Worm (Caenorhabditis elegans) whole organism, mixed stage, embryonic: ENCODE measurements around the gene F10E7.6.

Source experiments
- M03D4.4 ChIP-seq: sonication (generic microtip); optimal IDR thresholded peaks from 2 replicates; lab custom pipeline; 2017; ENCODE audit warnings: mild to moderate bottlenecking, missing genetic modification characterization, missing compliant biosample characterization
- bed-3 ChIP-seq: fragments of 200-800 bp; sonication (Bioruptor generic); optimal IDR thresholded peaks from 3 replicates; lab custom pipeline; 2018; ENCODE audit warnings: mild to moderate bottlenecking, missing genetic modification characterization, moderate library complexity, missing compliant biosample characterization
- blmp-1 ChIP-seq: fragments of 150-350 bp; optimal IDR thresholded peaks from 2 replicates; lab custom pipeline; 2014; ENCODE audit warnings: missing biosample characterization, missing genetic modification characterization
- ceh-39 ChIP-seq: fragments of 150-350 bp; optimal IDR thresholded peaks from 2 replicates; lab custom pipeline; 2014; ENCODE audit warnings: missing biosample characterization, missing genetic modification characterization
- ceh-43 ChIP-seq: fragments of 200-800 bp; sonication (Bioruptor generic); optimal IDR thresholded peaks from 2 replicates; lab custom pipeline; 2018; ENCODE audit warnings: mild to moderate bottlenecking, missing genetic modification characterization, moderate library complexity, missing compliant biosample characterization
- ceh-83 ChIP-seq: fragments of 200-800 bp; sonication (Bioruptor generic); optimal IDR thresholded peaks from 2 replicates; lab custom pipeline; 2018; ENCODE audit warnings: mild to moderate bottlenecking, missing genetic modification characterization, missing compliant biosample characterization
- ces-1 ChIP-seq: fragments of 150-350 bp; optimal IDR thresholded peaks from 2 replicates; lab custom pipeline; 2014; ENCODE audit warnings: missing biosample characterization, missing genetic modification reagents, missing genetic modification characterization
- cnd-1 ChIP-seq: fragments of 200-800 bp; sonication (Bioruptor generic); optimal IDR thresholded peaks from 2 replicates; lab custom pipeline; 2018; ENCODE audit warnings: mild to moderate bottlenecking, missing genetic modification characterization, missing compliant biosample characterization
- drap-1 ChIP-seq: fragments of 200-800 bp; sonication (Bioruptor generic); optimal IDR thresholded peaks from 3 replicates; lab custom pipeline; 2018; ENCODE audit warnings: mild to moderate bottlenecking, missing genetic modification characterization, missing compliant biosample characterization
- elt-1 ChIP-seq: sonication (generic microtip); optimal IDR thresholded peaks from 2 replicates; lab custom pipeline; 2017; ENCODE audit warnings: missing genetic modification characterization, mild to moderate bottlenecking, missing compliant biosample characterization, antibody characterized with exemption, moderate library complexity, borderline replicate concordance; ENCODE audit not compliant: insufficient read depth
- elt-3 ChIP-seq: fragments of 150-350 bp; optimal IDR thresholded peaks from 2 replicates; lab custom pipeline; 2014; ENCODE audit warnings: missing biosample characterization, missing genetic modification characterization
- flh-1 ChIP-seq: fragments of 200-800 bp; sonication (Bioruptor generic); optimal IDR thresholded peaks from 2 replicates; lab custom pipeline; 2018; ENCODE audit warnings: mild to moderate bottlenecking, missing genetic modification characterization, moderate library complexity, missing compliant biosample characterization
- ham-2 ChIP-seq: fragments of 200-800 bp; sonication (Bioruptor generic); optimal IDR thresholded peaks from 2 replicates; lab custom pipeline; 2018; ENCODE audit warnings: mild to moderate bottlenecking, missing genetic modification characterization, missing compliant biosample characterization
- hlh-1 ChIP-seq: fragments of 150-350 bp; optimal IDR thresholded peaks from 2 replicates; lab custom pipeline; 2014; ENCODE audit warnings: missing biosample characterization, missing genetic modification reagents, missing genetic modification characterization
- lin-13 ChIP-seq: fragments of 150-350 bp; optimal IDR thresholded peaks from 2 replicates; lab custom pipeline; 2014; ENCODE audit warnings: missing biosample characterization, missing genetic modification characterization
- lin-32 ChIP-seq: fragments of 200-800 bp; sonication (Bioruptor generic); optimal IDR thresholded peaks from 2 replicates; lab custom pipeline; 2018; ENCODE audit warnings: mild to moderate bottlenecking, missing genetic modification characterization, missing compliant biosample characterization
- lsy-2 ChIP-seq: fragments of 150-350 bp; optimal IDR thresholded peaks from 2 replicates; lab custom pipeline; 2014; ENCODE audit warnings: missing biosample characterization, missing genetic modification characterization
- mab-5 ChIP-seq: fragments of 150-350 bp; optimal IDR thresholded peaks from 2 replicates; lab custom pipeline; 2014; ENCODE audit warnings: missing biosample characterization, missing genetic modification characterization
- mep-1 ChIP-seq: fragments of 150-350 bp; optimal IDR thresholded peaks from 2 replicates; lab custom pipeline; 2017; ENCODE audit warnings: missing biosample characterization, missing genetic modification reagents, missing genetic modification characterization, inconsistent platforms
- mls-2 ChIP-seq: sonication (generic microtip); optimal IDR thresholded peaks from 2 replicates; lab custom pipeline; 2016; ENCODE audit warnings: mild to moderate bottlenecking, missing genetic modification characterization, moderate library complexity, missing compliant biosample characterization
- nhr-12 ChIP-seq: fragments of 150-350 bp; optimal IDR thresholded peaks from 2 replicates; lab custom pipeline; 2014; ENCODE audit warnings: missing biosample characterization, missing genetic modification characterization
- nhr-2 ChIP-seq: fragments of 150-350 bp; optimal IDR thresholded peaks from 2 replicates; lab custom pipeline; 2014; ENCODE audit warnings: missing biosample characterization, missing genetic modification characterization
- nhr-237 ChIP-seq: fragments of 150-350 bp; optimal IDR thresholded peaks from 2 replicates; lab custom pipeline; 2014; ENCODE audit warnings: missing biosample characterization, missing genetic modification characterization
- nhr-28 ChIP-seq: fragments of 150-350 bp; optimal IDR thresholded peaks from 2 replicates; lab custom pipeline; 2014; ENCODE audit warnings: missing biosample characterization, missing genetic modification characterization
- nhr-76 ChIP-seq: sonication (generic microtip); optimal IDR thresholded peaks from 2 replicates; lab custom pipeline; 2017; ENCODE audit warnings: missing biosample characterization, missing genetic modification characterization
- pha-4 ChIP-seq: fragments of 150-350 bp; optimal IDR thresholded peaks from 2 replicates; lab custom pipeline; 2018; ENCODE audit warnings: missing biosample characterization, missing genetic modification reagents, missing genetic modification characterization
- sem-2 ChIP-seq: fragments of 200-800 bp; sonication (Bioruptor generic); optimal IDR thresholded peaks from 2 replicates; lab custom pipeline; 2018; ENCODE audit warnings: mild to moderate bottlenecking, missing genetic modification characterization, missing compliant biosample characterization
- snpc-4 ChIP-seq: fragments of 150-350 bp; optimal IDR thresholded peaks from 2 replicates; lab custom pipeline; 2014; ENCODE audit warnings: missing biosample characterization, missing genetic modification characterization
- sptf-1 ChIP-seq: sonication (generic microtip); optimal IDR thresholded peaks from 2 replicates; lab custom pipeline; 2017; ENCODE audit warnings: mild to moderate bottlenecking, missing genetic modification characterization, moderate library complexity, missing compliant biosample characterization
- tbx-8 ChIP-seq: fragments of 200-800 bp; sonication (Bioruptor generic); optimal IDR thresholded peaks from 2 replicates; lab custom pipeline; 2018; ENCODE audit warnings: mild to moderate bottlenecking, missing genetic modification characterization, moderate library complexity, missing compliant biosample characterization
- unc-120 ChIP-seq: sonication (generic microtip); optimal IDR thresholded peaks from 2 replicates; lab custom pipeline; 2017; ENCODE audit warnings: missing genetic modification characterization, missing compliant biosample characterization; ENCODE audit not compliant: poor library complexity, severe bottlenecking
- unc-39 ChIP-seq: fragments of 150-350 bp; optimal IDR thresholded peaks from 2 replicates; lab custom pipeline; 2014; ENCODE audit warnings: missing biosample characterization, missing genetic modification characterization
- unc-62 ChIP-seq: fragments of 150-350 bp; optimal IDR thresholded peaks from 2 replicates; lab custom pipeline; 2014; ENCODE audit warnings: missing biosample characterization, missing genetic modification reagents, missing genetic modification characterization
- zip-8 ChIP-seq: fragments of 150-350 bp; optimal IDR thresholded peaks from 2 replicates; lab custom pipeline; 2014; ENCODE audit warnings: missing biosample characterization, missing genetic modification characterization
- ztf-11 ChIP-seq: fragments of 150-350 bp; optimal IDR thresholded peaks from 2 replicates; lab custom pipeline; 2014; ENCODE audit warnings: missing biosample characterization, missing genetic modification characterization

F10E7.6 gene

ce11 chrII:7112780-7113179 lies at the start of gene F10E7.6:
Gene F10E7.6, plus strand, starts transcription at chrII:7113080.
- TF ChIP-seq elt-3 (tag; lab: Kevin White, UChicago) = no peak
- no peak for TF ChIP-seq ces-1 (GFP tag; lab: Kevin White, UChicago)

- TF ChIP-seq lsy-2 (tag; lab: Kevin White, UChicago) (no peak), ztf-11 (no peak), mab-5 (tag; lab: Kevin White, UChicago) (no peak), bed-3 (GFP tag; lab: Kevin White, UChicago) (no peak), drap-1 (no peak)
Observed at ce11 chrII:7065391-7065790, 47.5 kb upstream of the F10E7.6 start, which contains the start of gene nos-2. Gene nos-2, plus strand, starts transcription at chrII:7065618.

ce11 chrII:7069866-7070265 lies 43.0 kb upstream of the F10E7.6 start, which contains the start of gene him-14:
Gene him-14, minus strand, starts transcription at chrII:7069966.
- TF ChIP-seq snpc-4 (tag; lab: Kevin White, UChicago) (no peak), drap-1 (no peak), ceh-83 (GFP tag; lab: Kevin White, UChicago) (no peak)

ce11 chrII:7070434-7070833 lies 42.4 kb upstream of the F10E7.6 start:
- TF ChIP-seq lin-32 (GFP tag; lab: Kevin White, UChicago) (no peak), sptf-1 (tag; lab: Kevin White, UChicago) (no peak), mab-5 (tag; lab: Kevin White, UChicago) (no peak), hlh-1 (tag; lab: Kevin White, UChicago) (no peak), drap-1 (no peak), nhr-76 (tag; lab: Kevin White, UChicago) (no peak), lin-13 (no peak), ceh-39 (tag; lab: Kevin White, UChicago) (no peak)

- TF ChIP-seq nhr-28 (tag; lab: Kevin White, UChicago) = no peak
- TF ChIP-seq ztf-11 = no peak
- no peak for TF ChIP-seq zip-8 (tag; lab: Kevin White, UChicago)
- no peak for TF ChIP-seq sem-2 (GFP tag; lab: Kevin White, UChicago)
- TF ChIP-seq unc-120 (tag; lab: Kevin White, UChicago) = no peak
- no peak for TF ChIP-seq lin-13
- no peak for TF ChIP-seq nhr-237 (tag; lab: Kevin White, UChicago)
- no peak for TF ChIP-seq M03D4.4 (tag; lab: Kevin White, UChicago)
- TF ChIP-seq lsy-2 (tag; lab: Kevin White, UChicago) = no peak
- no peak for TF ChIP-seq ceh-83 (GFP tag; lab: Kevin White, UChicago)
- no peak for TF ChIP-seq ces-1 (GFP tag; lab: Kevin White, UChicago)
- no peak for TF ChIP-seq unc-39 (tag; lab: Kevin White, UChicago)
- no peak for TF ChIP-seq unc-62 (GFP tag; lab: Kevin White, UChicago)
- TF ChIP-seq elt-3 (tag; lab: Kevin White, UChicago) = no peak
Observed at ce11 chrII:7072315-7072589, 40.6 kb upstream of the F10E7.6 start, which contains the start of gene kars-1. Gene kars-1, minus strand, starts transcription at chrII:7072415.

ce11 chrII:7072590-7073536 lies 40.0 kb upstream of the F10E7.6 start:
- no peak for TF ChIP-seq hlh-1 (tag; lab: Kevin White, UChicago)
- TF ChIP-seq ham-2 = no peak
- peak; percentile 95 for TF ChIP-seq ces-1 (GFP tag; lab: Kevin White, UChicago)
- TF ChIP-seq cnd-1 = peak; percentile 30
- TF ChIP-seq nhr-237 (tag; lab: Kevin White, UChicago) = peak; percentile 76
- TF ChIP-seq nhr-28 (tag; lab: Kevin White, UChicago) = no peak
- no peak for TF ChIP-seq sem-2 (GFP tag; lab: Kevin White, UChicago)
- no peak for TF ChIP-seq ceh-39 (tag; lab: Kevin White, UChicago)
- TF ChIP-seq unc-62 (GFP tag; lab: Kevin White, UChicago) = no peak
- no peak for TF ChIP-seq nhr-76 (tag; lab: Kevin White, UChicago)
- no peak for TF ChIP-seq elt-3 (tag; lab: Kevin White, UChicago)
- TF ChIP-seq nhr-12 = no peak
- no peak for TF ChIP-seq nhr-2
- TF ChIP-seq drap-1 = no peak
- no peak for TF ChIP-seq lin-32 (GFP tag; lab: Kevin White, UChicago)
- TF ChIP-seq mab-5 (tag; lab: Kevin White, UChicago) = no peak
- peak; percentile 68 for TF ChIP-seq sptf-1 (tag; lab: Kevin White, UChicago)
- TF ChIP-seq blmp-1 (tag; lab: Kevin White, UChicago) = no peak
- no peak for TF ChIP-seq mls-2 (tag; lab: Kevin White, UChicago)
- TF ChIP-seq unc-120 (tag; lab: Kevin White, UChicago) = no peak
- TF ChIP-seq snpc-4 (tag; lab: Kevin White, UChicago) = no peak
- TF ChIP-seq M03D4.4 (tag; lab: Kevin White, UChicago) = no peak
- peak; percentile 4 for TF ChIP-seq lin-13
- peak; percentile 80 for TF ChIP-seq lsy-2 (tag; lab: Kevin White, UChicago)
- TF ChIP-seq elt-1 = no peak
- TF ChIP-seq mep-1 (tag; lab: Kevin White, UChicago) = peak; percentile 63
- TF ChIP-seq ceh-43 (GFP tag; lab: Kevin White, UChicago) = no peak
- no peak for TF ChIP-seq ztf-11
- no peak for TF ChIP-seq tbx-8 (GFP tag; lab: Kevin White, UChicago)
- TF ChIP-seq pha-4 (tag; lab: Kevin White, UChicago) = no peak
- TF ChIP-seq flh-1 (GFP tag; lab: Kevin White, UChicago) = no peak
